Fruit fly (Drosophila melanogaster): ENCODE measurements around the gene msi.

DNA sequence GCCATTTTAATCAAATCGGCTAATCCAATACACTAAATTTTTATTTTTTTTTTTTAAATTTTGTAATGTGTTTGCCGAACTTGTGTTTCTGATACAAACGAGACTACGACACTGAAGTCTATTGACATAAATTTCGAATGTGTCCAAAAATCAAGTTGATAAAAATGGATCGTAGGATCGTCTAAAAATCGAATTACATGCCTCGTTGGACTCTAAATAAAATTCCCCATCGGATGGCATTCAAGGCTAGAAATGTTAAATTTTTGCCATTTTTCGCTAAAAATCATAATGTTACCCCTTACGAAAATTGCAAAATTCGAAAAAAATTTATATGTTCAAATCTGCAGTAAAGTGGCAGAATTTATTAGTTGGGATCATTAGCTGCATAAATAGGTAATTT is 93.1 kb downstream of the msi start, which contains the start of gene ymp:
- TF ChIP-seq nmo (GFP tag; optimal IDR thresholded peaks at IDR 0.05) (no peak), Atf6 (GFP tag; IDR thresholded peaks at IDR 0.05) (no peak), CG14710 (tag; optimal IDR thresholded peaks at IDR 0.05) (no peak), CG16863 (GFP tag; optimal IDR thresholded peaks at IDR 0.05) (no peak), Lim3 (GFP tag; IDR thresholded peaks at IDR 0.05) (no peak), CG8924 (tag; optimal IDR thresholded peaks at IDR 0.05) (no peak), fd64A (GFP tag; optimal IDR thresholded peaks at IDR 0.05) (no peak), CG4328 (GFP tag; optimal IDR thresholded peaks at IDR 0.05) (no peak), Hr78 (GFP tag; optimal IDR thresholded peaks at IDR 0.05) (no peak), Dll (GFP tag; IDR thresholded peaks at IDR 0.05; ENCODE audit: partially characterized antibody) (no peak), Awh (GFP tag; IDR thresholded peaks at IDR 0.05) (no peak)
